Fruit fly (Drosophila melanogaster): Measurements from ENCODE around the gene CG8838.

DNA sequence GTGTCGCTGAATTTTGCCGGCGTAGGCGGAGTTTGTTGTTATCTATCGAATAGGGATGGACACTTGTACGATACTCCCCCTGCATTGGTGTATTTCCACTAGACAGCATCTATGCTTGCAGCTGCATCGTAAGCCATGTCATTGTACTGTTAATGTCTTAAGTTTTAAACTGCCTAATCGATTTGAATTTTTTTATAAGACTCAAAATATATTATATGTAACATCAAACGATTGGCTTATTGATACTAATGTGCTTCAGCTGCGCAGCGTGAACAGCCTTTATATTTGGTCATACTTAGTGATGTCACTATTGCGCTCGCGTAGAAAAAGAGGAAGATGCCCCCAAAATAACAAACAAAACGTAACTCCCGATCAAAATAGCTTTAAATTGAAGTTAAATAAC, 19.2 kb downstream of the CG8838 start, which contains the start of the genes CG9662 and Ptpa:
- TF ChIP-seq Myc (optimal IDR thresholded peaks at IDR 0.05) (peak; percentile 29), br (GFP tag; optimal IDR thresholded peaks at IDR 0.05) (peak; percentile 54), Dfd (GFP tag; optimal IDR thresholded peaks at IDR 0.05) (no peak), CrebA (GFP tag; optimal IDR thresholded peaks at IDR 0.05; ENCODE audit: borderline replicate concordance) (no peak), dsf (GFP tag; optimal IDR thresholded peaks at IDR 0.05; ENCODE audit: borderline replicate concordance) (peak; percentile 38), h (GFP tag; optimal IDR thresholded peaks at IDR 0.05) (peak; percentile 71), psq (GFP tag; optimal IDR thresholded peaks at IDR 0.05) (peak; percentile 38), pan (optimal IDR thresholded peaks at IDR 0.05) (no peak)

Measured in whole organism, wandering third instar larva.